Fruit fly (Drosophila melanogaster): ENCODE measurements around the gene NimC4.

Gene NimC4

DNA sequence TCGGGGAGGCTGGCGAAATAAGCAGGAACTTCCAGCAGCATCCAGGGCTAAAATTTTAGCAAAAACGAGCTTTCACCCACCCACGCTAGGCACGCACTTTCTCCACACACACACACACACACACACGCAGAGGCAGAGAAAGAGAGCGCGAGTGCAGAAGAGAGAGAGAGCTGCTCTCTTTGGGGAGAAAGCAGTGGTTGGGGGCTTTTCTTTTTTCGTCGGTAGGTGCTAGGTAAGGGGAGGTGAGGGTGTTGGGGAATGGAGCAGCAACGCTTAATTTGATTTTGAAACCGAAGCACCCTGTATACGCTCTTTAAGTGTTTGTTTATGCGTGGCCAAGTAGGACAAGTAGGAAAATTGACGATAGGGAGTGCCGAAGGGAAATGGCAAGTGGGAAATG, 6.9 kb downstream of the NimC4 start (continued):
- peak; percentile 18 for TF ChIP-seq ewg (GFP tag; optimal IDR thresholded peaks at IDR 0.05)
- TF ChIP-seq cg (GFP tag; optimal IDR thresholded peaks at IDR 0.05): peak; percentile 34
- TF ChIP-seq Atf6 (GFP tag; IDR thresholded peaks at IDR 0.05): no peak
- TF ChIP-seq CG16863 (GFP tag; optimal IDR thresholded peaks at IDR 0.05): no peak
- no peak for TF ChIP-seq PHDP (tag; optimal IDR thresholded peaks at IDR 0.05)
- TF ChIP-seq Med (GFP tag): no peak
- peak; percentile 75 to 78 for TF ChIP-seq Trl (optimal IDR thresholded peaks at IDR 0.05)
- TF ChIP-seq Trl (GFP tag; optimal IDR thresholded peaks at IDR 0.05): no peak

DNA sequence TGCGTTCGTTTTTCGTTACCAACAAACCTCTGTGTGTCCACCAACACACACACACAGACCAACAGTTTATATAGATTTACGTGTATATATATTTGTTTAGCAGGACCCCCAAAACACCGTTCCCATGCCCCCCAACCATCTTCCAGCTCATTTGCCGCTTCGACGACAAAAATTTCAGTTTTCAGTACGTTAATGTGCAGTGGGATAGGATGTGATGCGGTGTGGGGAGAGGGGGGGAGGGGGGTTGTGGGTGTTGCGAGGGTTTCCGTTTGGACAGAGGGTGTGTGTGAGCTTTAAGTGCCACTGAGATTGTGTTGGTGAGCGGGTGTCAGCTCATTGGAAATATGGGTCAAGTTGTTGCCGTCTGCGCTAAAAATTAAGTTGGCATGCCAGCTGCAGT, 7.5 kb downstream of the NimC4 start:
- TF ChIP-seq CG13894 (tag; optimal IDR thresholded peaks at IDR 0.05) (peak; percentile 20), crol (GFP tag; IDR thresholded peaks at IDR 0.05) (peak; percentile 56; the same call in 1 of the 2 replicates), Awh (GFP tag; IDR thresholded peaks at IDR 0.05) (no peak), Rfx (GFP tag; IDR thresholded peaks at IDR 0.05) (0 out of 2 replicates have a peak, but pooled peaks have one; percentile 15), abd-A (tag; optimal IDR thresholded peaks at IDR 0.05) (peak; percentile 81)

dm6 chr2L:14070154-14070553, 22.8 kb downstream of the NimC4 start:
- TF ChIP-seq Drgx (GFP tag; IDR thresholded peaks at IDR 0.05) (peak; percentile 52), CG11247 (GFP tag; IDR thresholded peaks at IDR 0.05) (no peak), tap (tag; optimal IDR thresholded peaks at IDR 0.05) (no peak), gt (GFP tag; IDR thresholded peaks at IDR 0.05) (no peak), prd (optimal IDR thresholded peaks at IDR 0.05) (no peak), prd (GFP tag; IDR thresholded peaks at IDR 0.05) (peak; percentile 49; the same call in 1 of the 3 replicates), dysf (GFP tag; IDR thresholded peaks at IDR 0.05) (0 out of 3 replicates have a peak, but pooled peaks have one; percentile 9), dmrt11E (tag; optimal IDR thresholded peaks at IDR 0.05) (no peak), slbo (GFP tag; IDR thresholded peaks at IDR 0.05) (0 out of 2 replicates have a peak, but pooled peaks have one; percentile 7), CG18599 (GFP tag; optimal IDR thresholded peaks at IDR 0.05) (peak; percentile 12), CG32532 (GFP tag; IDR thresholded peaks at IDR 0.05) (peak; percentile 39; the same call in 1 of the 2 replicates), CG16813 (GFP tag; IDR thresholded peaks at IDR 0.05; ENCODE audit: partially characterized antibody) (no peak), lab (GFP tag; optimal IDR thresholded peaks at IDR 0.05) (peak; percentile 10)

DNA sequence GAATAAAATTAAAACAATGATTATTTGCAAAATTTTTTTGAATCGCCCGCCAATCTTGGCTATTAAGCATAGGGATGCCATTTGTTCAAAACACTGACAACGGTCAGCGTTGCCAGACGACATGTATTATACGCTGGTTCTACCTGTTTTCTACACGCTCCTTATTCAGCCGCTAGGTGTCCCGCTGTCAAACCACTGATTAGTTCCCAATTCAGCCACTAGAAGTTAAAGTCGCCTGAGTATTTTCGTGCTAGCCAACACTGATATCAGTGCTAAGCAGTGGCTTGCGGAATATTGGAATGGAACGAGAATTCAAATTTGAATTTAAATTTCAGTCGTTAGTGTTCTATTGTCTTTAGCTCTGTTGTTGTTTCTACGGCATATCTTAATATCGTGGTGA, 47.2 kb downstream of the NimC4 start:
- TF ChIP-seq CG18764 (GFP tag; optimal IDR thresholded peaks at IDR 0.05) (peak; percentile 15), CG13424 (tag; optimal IDR thresholded peaks at IDR 0.05) (no peak), Nf-YC (tag; optimal IDR thresholded peaks at IDR 0.05) (no peak), CHES-1-like (GFP tag; optimal IDR thresholded peaks at IDR 0.05) (no peak), CG8281 (tag; optimal IDR thresholded peaks at IDR 0.05) (no peak), hkb (optimal IDR thresholded peaks at IDR 0.05) (peak; percentile 65), hkb (GFP tag; IDR thresholded peaks at IDR 0.05) (no peak), CG10209 (GFP tag; optimal IDR thresholded peaks at IDR 0.05) (peak; percentile 13), ci (GFP tag; IDR thresholded peaks at IDR 0.05) (no peak; the same call in 2 of the 3 replicates), Hr39 (optimal IDR thresholded peaks at IDR 0.05) (no peak), ttk (GFP tag; IDR thresholded peaks at IDR 0.05) (no peak; the same call in 1 of the 2 replicates), Xrp1 (GFP tag; IDR thresholded peaks at IDR 0.05) (peak; percentile 57), fd96Cb (tag; optimal IDR thresholded peaks at IDR 0.05) (no peak), dmrt99B (tag; optimal IDR thresholded peaks at IDR 0.05) (no peak), gcm2 (GFP tag; optimal IDR thresholded peaks at IDR 0.05) (no peak), CG9609 (GFP tag; optimal IDR thresholded peaks at IDR 0.05) (peak; percentile 25), klu (GFP tag; IDR thresholded peaks at IDR 0.05) (no peak; the same call in 1 of the 2 replicates), CG6654 (GFP tag; optimal IDR thresholded peaks at IDR 0.05) (no peak), Fer1 (GFP tag; optimal IDR thresholded peaks at IDR 0.05) (no peak), br (optimal IDR thresholded peaks at IDR 0.05) (no peak), CG14667 (GFP tag; IDR thresholded peaks at IDR 0.05) (peak; percentile 67), CG12744 (GFP tag; optimal IDR thresholded peaks at IDR 0.05) (no peak), CG30020 (tag; optimal IDR thresholded peaks at IDR 0.05) (no peak), BEAF-32 (GFP tag; optimal IDR thresholded peaks at IDR 0.05) (no peak)
